Fruit fly (Drosophila melanogaster) whole organism, pupa: ENCODE data around the gene Trmt112.
A peak's percentile ranks its signal among the peaks of the same experiment; 100 is the strongest.

Experiments
- CG10348 ChIP-seq: fragments of 200-800 bp; sonication (Bioruptor generic); IDR thresholded peaks from 2 replicates; pipeline ENCODE4 v1.3.6; 2022; ENCODE audit warnings: missing biosample characterization, missing genetic modification characterization
- CG12605 ChIP-seq: fragments of 200-800 bp; sonication (Bioruptor generic); IDR thresholded peaks from 2 replicates; pipeline ENCODE4 v1.3.6; 2022; ENCODE audit warnings: missing biosample characterization, missing genetic modification characterization
- CG15710 ChIP-seq: fragments of 200-800 bp; sonication (Bioruptor generic); optimal IDR thresholded peaks from 2 replicates; lab custom pipeline; 2018; ENCODE audit warnings: missing biosample characterization, mild to moderate bottlenecking, missing genetic modification characterization, moderate library complexity
- EcR ChIP-seq: fragments of 200-800 bp; sonication (Bioruptor generic); optimal IDR thresholded peaks from 3 replicates; lab custom pipeline; 2019; ENCODE audit warnings: missing biosample characterization, missing genetic modification characterization, mild to moderate bottlenecking, moderate library complexity, missing genetic modification reagents
- Snoo ChIP-seq: fragments of 200-800 bp; sonication (Bioruptor generic); optimal IDR thresholded peaks from 3 replicates; lab custom pipeline; 2017; ENCODE audit warnings: missing biosample characterization, mild to moderate bottlenecking, missing genetic modification characterization, inconsistent platforms

DNA sequence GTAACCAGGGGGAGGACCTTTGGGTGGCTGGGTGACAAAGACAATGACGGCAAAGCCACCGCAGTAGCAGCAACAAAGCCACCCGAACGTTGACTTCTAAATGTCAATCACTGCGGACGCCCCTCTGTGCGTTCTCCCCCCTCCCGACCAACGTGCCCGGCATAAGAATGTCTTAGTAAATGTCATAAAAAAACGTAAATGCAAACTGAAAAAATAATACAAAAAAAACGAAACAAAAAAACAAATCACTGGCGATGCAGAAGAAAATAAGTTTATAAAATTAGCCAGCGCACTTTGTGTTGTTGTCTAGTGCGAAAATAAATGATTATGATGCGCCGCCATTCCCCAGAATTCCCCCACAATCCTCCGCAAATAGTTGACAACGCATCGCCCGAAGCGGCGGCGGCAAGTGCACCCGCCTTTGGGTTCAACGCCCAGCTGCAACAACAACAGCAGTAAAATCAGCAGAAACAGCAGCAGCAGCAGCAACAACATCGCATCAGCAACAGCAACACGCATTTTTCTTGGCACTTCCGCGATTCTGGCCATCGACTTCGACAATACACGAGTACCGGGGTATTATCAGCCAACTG, 20.4 kb upstream of the Trmt112 start:
- TF ChIP-seq CG10348 (GFP tag; lab: Robert Waterston, UW) (no peak), CG15710 (tag; lab: Kevin White, UChicago) (no peak), Snoo (tag; lab: Kevin White, UChicago) (no peak), CG12605 (GFP tag; lab: Robert Waterston, UW) (peak; percentile 91), EcR (GFP tag; lab: Kevin White, UChicago) (peak; percentile 94)
